Fruit fly (Drosophila melanogaster) whole organism, embryonic: Measurements from ENCODE around the gene CG11449.

ENCODE experiments used
- Ada2b ChIP-seq: fragments of 200-800 bp; sonication (Bioruptor generic); IDR thresholded peaks from 2 replicates; pipeline ENCODE4 v1.3.6; 2022; ENCODE audit warnings: missing biosample characterization, missing genetic modification characterization
- Antp ChIP-seq: fragments of 200-800 bp; sonication (Bioruptor generic); optimal IDR thresholded peaks from 3 replicates; lab custom pipeline; 2016; ENCODE audit warnings: missing biosample characterization, missing genetic modification characterization
- Bdp1 ChIP-seq: fragments of 200-800 bp; sonication (Bioruptor generic); optimal IDR thresholded peaks from 3 replicates; lab custom pipeline; 2016; ENCODE audit warnings: missing biosample characterization, missing genetic modification characterization
- CG11093 ChIP-seq: fragments of 200-800 bp; sonication (Bioruptor generic); IDR thresholded peaks from 3 replicates; pipeline ENCODE4 v1.3.6; 2022; ENCODE audit warnings: missing biosample characterization, missing genetic modification characterization
- CG11398 ChIP-seq: fragments of 200-800 bp; sonication (Bioruptor generic); optimal IDR thresholded peaks from 2 replicates; lab custom pipeline; 2016; ENCODE audit warnings: missing biosample characterization, missing genetic modification characterization
- CG12299 ChIP-seq: fragments of 200-800 bp; sonication (Bioruptor generic); optimal IDR thresholded peaks from 2 replicates; lab custom pipeline; 2018; ENCODE audit warnings: missing biosample characterization, mild to moderate bottlenecking, missing genetic modification characterization
- CG12769 ChIP-seq: fragments of 200-800 bp; sonication (Bioruptor generic); optimal IDR thresholded peaks from 2 replicates; lab custom pipeline; 2019; ENCODE audit warnings: missing biosample characterization, mild to moderate bottlenecking, missing genetic modification characterization, moderate library complexity
- CG13123 ChIP-seq: fragments of 200-800 bp; sonication (Bioruptor generic); optimal IDR thresholded peaks from 2 replicates; lab custom pipeline; 2016; ENCODE audit warnings: missing biosample characterization, missing genetic modification characterization
- CG13424 ChIP-seq: fragments of 200-800 bp; sonication (Bioruptor generic); optimal IDR thresholded peaks from 2 replicates; lab custom pipeline; 2019; ENCODE audit warnings: missing biosample characterization, mild to moderate bottlenecking, missing genetic modification characterization, moderate library complexity
- CG14710 ChIP-seq: fragments of 200-800 bp; sonication (Bioruptor generic); optimal IDR thresholded peaks from 3 replicates; lab custom pipeline; 2019; ENCODE audit warnings: missing biosample characterization, mild to moderate bottlenecking, missing genetic modification characterization, moderate library complexity
- CG17361 ChIP-seq: fragments of 200-800 bp; sonication (Bioruptor generic); IDR thresholded peaks from 3 replicates; pipeline ENCODE4 v1.3.6; 2022; ENCODE audit warnings: missing biosample characterization, missing genetic modification characterization
- CG18764 ChIP-seq: fragments of 200-800 bp; sonication (Bioruptor generic); optimal IDR thresholded peaks from 3 replicates; lab custom pipeline; 2016; ENCODE audit warnings: missing biosample characterization, missing genetic modification characterization
- CG2199 ChIP-seq: fragments of 200-800 bp; sonication (Bioruptor generic); IDR thresholded peaks from 3 replicates; pipeline ENCODE4 v1.3.6; 2022; ENCODE audit warnings: missing biosample characterization, missing genetic modification characterization
- CG2712 ChIP-seq: fragments of 200-800 bp; optimal IDR thresholded peaks from 3 replicates; lab custom pipeline; 2019; ENCODE audit warnings: missing biosample characterization, mild to moderate bottlenecking, missing genetic modification characterization, moderate library complexity
- CG31388 ChIP-seq: fragments of 200-800 bp; sonication (Bioruptor generic); optimal IDR thresholded peaks from 2 replicates; lab custom pipeline; 2016; ENCODE audit warnings: missing biosample characterization, missing genetic modification characterization
- CG34376 ChIP-seq: fragments of 200-800 bp; sonication (Bioruptor generic); optimal IDR thresholded peaks from 2 replicates; lab custom pipeline; 2018; ENCODE audit warnings: missing biosample characterization, mild to moderate bottlenecking, missing genetic modification characterization
- CG3726 ChIP-seq: fragments of 200-800 bp; sonication (Bioruptor generic); IDR thresholded peaks from 3 replicates; pipeline ENCODE4, ENCODE4 v1.3.6; 2022; ENCODE audit warnings: missing biosample characterization, missing genetic modification characterization
- CG4404 ChIP-seq: fragments of 200-800 bp; sonication (Bioruptor generic); IDR thresholded peaks from 2 replicates; pipeline ENCODE4 v1.3.6; 2022; ENCODE audit warnings: missing biosample characterization, missing genetic modification characterization
- CG6254 ChIP-seq: fragments of 200-800 bp; sonication (Bioruptor generic); optimal IDR thresholded peaks from 3 replicates; lab custom pipeline; 2017; ENCODE audit warnings: mild to moderate bottlenecking, missing biosample characterization, missing genetic modification reagents, missing genetic modification characterization
- CG6854 ChIP-seq: fragments of 200-800 bp; sonication (Bioruptor generic); optimal IDR thresholded peaks from 3 replicates; lab custom pipeline; 2017; ENCODE audit warnings: missing biosample characterization, mild to moderate bottlenecking, missing genetic modification characterization
- CG7556 ChIP-seq: fragments of 200-800 bp; sonication (Bioruptor generic); optimal IDR thresholded peaks from 2 replicates; lab custom pipeline; 2017; ENCODE audit warnings: missing biosample characterization, mild to moderate bottlenecking, missing genetic modification characterization
- CG7963 ChIP-seq: fragments of 200-800 bp; sonication (Bioruptor generic); IDR thresholded peaks from 3 replicates; pipeline ENCODE4 v1.3.6; 2022; ENCODE audit warnings: missing biosample characterization, missing genetic modification characterization; ENCODE audit not compliant: partially characterized antibody
- E2f2 ChIP-seq: fragments of 200-800 bp; sonication (Bioruptor generic); IDR thresholded peaks from 2 replicates; pipeline ENCODE4 v1.3.6; 2022; ENCODE audit warnings: missing biosample characterization, missing genetic modification characterization
- Elba2 ChIP-seq: fragments of 200-800 bp; sonication (Bioruptor generic); optimal IDR thresholded peaks from 3 replicates; lab custom pipeline; 2016; ENCODE audit warnings: missing biosample characterization, missing genetic modification characterization
- Hmx ChIP-seq: fragments of 200-800 bp; sonication (Bioruptor generic); optimal IDR thresholded peaks from 2 replicates; lab custom pipeline; 2016; ENCODE audit warnings: missing biosample characterization, missing genetic modification characterization
- Hr39 ChIP-seq: fragments of >200 bp; optimal IDR thresholded peaks from 2 replicates; lab custom pipeline; 2017
- Hr78 ChIP-seq, 2 experiments: fragments of 200-800 bp in 1 of 2; fragments of >200 bp in 1 of 2; sonication (Bioruptor generic) in 1 of 2; optimal IDR thresholded peaks; 2 replicates each; lab custom pipeline; 2017 to 2019; ENCODE audit warnings: missing biosample characterization in 2 of 2, missing genetic modification characterization in 2 of 2, mild to moderate bottlenecking in 1 of 2, moderate library complexity in 1 of 2
- Lhr ChIP-seq: fragments of 200-800 bp; sonication (Bioruptor generic); optimal IDR thresholded peaks from 3 replicates; lab custom pipeline; 2017; ENCODE audit warnings: mild to moderate bottlenecking, missing biosample characterization, missing genetic modification reagents, missing genetic modification characterization
- Med ChIP-seq: fragments of 200-800 bp; sonication (Bioruptor generic); peaks from one replicate; lab custom pipeline; 2016; ENCODE audit warnings: missing biosample characterization, missing genetic modification characterization, mild to moderate bottlenecking, inconsistent platforms, moderate library complexity
- NC2β ChIP-seq: fragments of 200-800 bp; sonication (Bioruptor generic); optimal IDR thresholded peaks from 2 replicates; lab custom pipeline; 2016; ENCODE audit warnings: missing biosample characterization, missing genetic modification characterization
- Nf-YA ChIP-seq: fragments of 200-800 bp; sonication (Bioruptor generic); IDR thresholded peaks from 2 replicates; pipeline ENCODE4 v1.3.6; 2022; ENCODE audit warnings: missing biosample characterization, missing genetic modification characterization
- Sin3A ChIP-seq: fragments of >200 bp; optimal IDR thresholded peaks from 2 replicates; lab custom pipeline; 2018
- Six4 ChIP-seq: fragments of 200-800 bp; sonication (Bioruptor generic); optimal IDR thresholded peaks from 2 replicates; lab custom pipeline; 2016; ENCODE audit warnings: missing biosample characterization, missing genetic modification characterization
- Tbp ChIP-seq: fragments of >200 bp; optimal IDR thresholded peaks from 2 replicates; lab custom pipeline; 2018; ENCODE audit warnings: missing biosample characterization, missing genetic modification characterization
- Vsx1 ChIP-seq: fragments of 200-800 bp; sonication (Bioruptor generic); optimal IDR thresholded peaks from 2 replicates; lab custom pipeline; 2017; ENCODE audit warnings: missing biosample characterization, mild to moderate bottlenecking, missing genetic modification characterization, missing genetic modification reagents
- ash1 ChIP-seq: fragments of 200-800 bp; sonication (Bioruptor generic); optimal IDR thresholded peaks from 2 replicates; lab custom pipeline; 2018; ENCODE audit warnings: missing biosample characterization, mild to moderate bottlenecking, missing genetic modification characterization
- crol ChIP-seq: fragments of 200-800 bp; sonication (Bioruptor generic); IDR thresholded peaks from 2 replicates; pipeline ENCODE4 v1.3.6; 2022; ENCODE audit warnings: missing biosample characterization, missing genetic modification characterization
- cwo ChIP-seq: fragments of 200-800 bp; sonication (Bioruptor generic); optimal IDR thresholded peaks from 3 replicates; lab custom pipeline; 2017; ENCODE audit warnings: missing biosample characterization, missing genetic modification characterization, mild to moderate bottlenecking, moderate library complexity, missing genetic modification reagents
- dimm ChIP-seq: fragments of 200-800 bp; sonication (Bioruptor generic); IDR thresholded peaks from 2 replicates; pipeline ENCODE4 v1.3.6; 2022; ENCODE audit warnings: missing biosample characterization, missing genetic modification characterization
- dm ChIP-seq: fragments of 200-800 bp; sonication (Bioruptor generic); optimal IDR thresholded peaks from 3 replicates; lab custom pipeline; 2016; ENCODE audit warnings: missing biosample characterization, missing genetic modification characterization
- exex ChIP-seq: fragments of 200-800 bp; sonication (Bioruptor generic); optimal IDR thresholded peaks from 4 replicates; lab custom pipeline; 2018; ENCODE audit warnings: missing biosample characterization, mild to moderate bottlenecking, missing genetic modification characterization, moderate library complexity
- gfzf ChIP-seq: fragments of 200-800 bp; sonication (Bioruptor generic); optimal IDR thresholded peaks from 2 replicates; lab custom pipeline; 2016; ENCODE audit warnings: missing biosample characterization, mild to moderate bottlenecking, missing genetic modification characterization, moderate library complexity
- gsb-n ChIP-seq: fragments of 200-800 bp; sonication (Bioruptor generic); optimal IDR thresholded peaks from 3 replicates; lab custom pipeline; 2018; ENCODE audit warnings: missing biosample characterization, mild to moderate bottlenecking, missing genetic modification characterization
- ham ChIP-seq: fragments of 200-800 bp; sonication (Bioruptor generic); IDR thresholded peaks from 2 replicates; pipeline ENCODE4 v1.3.6; 2022; ENCODE audit warnings: missing biosample characterization, missing genetic modification characterization
- hkb ChIP-seq, 2 experiments: fragments of 200-800 bp in 1 of 2; fragments of >200 bp in 1 of 2; sonication (Bioruptor generic) in 1 of 2; IDR thresholded peaks in 1 of 2; optimal IDR thresholded peaks in 1 of 2; 2 replicates each; pipeline versions ENCODE4 v1.3.6 to Lab custom; 2017 to 2022; ENCODE audit warnings: missing biosample characterization in 1 of 2, missing genetic modification characterization in 1 of 2
- lab ChIP-seq: fragments of 200-800 bp; sonication (Bioruptor generic); optimal IDR thresholded peaks from 3 replicates; lab custom pipeline; 2017; ENCODE audit warnings: missing biosample characterization, missing genetic modification characterization, mild to moderate bottlenecking, moderate library complexity, missing genetic modification reagents
- mirr ChIP-seq: fragments of 200-800 bp; sonication (Bioruptor generic); optimal IDR thresholded peaks from 3 replicates; lab custom pipeline; 2018; ENCODE audit warnings: missing biosample characterization, mild to moderate bottlenecking, missing genetic modification characterization
- otp ChIP-seq: fragments of 200-800 bp; sonication (Bioruptor generic); IDR thresholded peaks from 3 replicates; pipeline ENCODE4, ENCODE4 v1.3.6; 2022; ENCODE audit warnings: missing biosample characterization, missing genetic modification characterization
- pfk ChIP-seq: fragments of 200-800 bp; sonication (Bioruptor generic); optimal IDR thresholded peaks from 2 replicates; lab custom pipeline; 2018; ENCODE audit warnings: missing biosample characterization, mild to moderate bottlenecking, missing genetic modification characterization, moderate library complexity
- sd ChIP-seq: fragments of 200-800 bp; sonication (Bioruptor generic); optimal IDR thresholded peaks from 3 replicates; lab custom pipeline; 2018; ENCODE audit warnings: missing biosample characterization, mild to moderate bottlenecking, missing genetic modification characterization, moderate library complexity
- sob ChIP-seq: fragments of 200-800 bp; sonication (Bioruptor generic); IDR thresholded peaks from 2 replicates; pipeline ENCODE4 v1.3.6; 2022; ENCODE audit warnings: missing biosample characterization, missing genetic modification characterization
- zfh2 ChIP-seq: fragments of 200-800 bp; sonication (Bioruptor generic); optimal IDR thresholded peaks from 2 replicates; lab custom pipeline; 2016; ENCODE audit warnings: missing biosample characterization, missing genetic modification characterization

The CG11449 gene

dm6 chr3L:22458271-22458670 lies 4.1 kb downstream of the CG11449 start:
- TF ChIP-seq Sin3A (no peak), exex (tag; lab: Kevin White, UChicago) (peak; percentile 94), CG2712 (tag; lab: Kevin White, UChicago) (no peak), Elba2 (GFP tag; lab: Kevin White, UChicago) (no peak), Antp (GFP tag; lab: Kevin White, UChicago) (no peak), lab (GFP tag; lab: Kevin White, UChicago) (peak; percentile 53), CG2199 (GFP tag; lab: Robert Waterston, UW) (no peak), CG7556 (GFP tag; lab: Kevin White, UChicago) (no peak), Ada2b (GFP tag; lab: Robert Waterston, UW) (no peak), Hr39 (no peak), hkb (optimal IDR thresholded peaks at IDR 0.05; lab: Kevin White, UChicago) (no peak), hkb (GFP tag; IDR thresholded peaks at IDR 0.05; lab: Robert Waterston, UW) (no peak), ash1 (no peak), CG34376 (GFP tag; lab: Kevin White, UChicago) (peak; percentile 13), Tbp (GFP tag; lab: Kevin White, UChicago) (no peak), Nf-YA (GFP tag; lab: Robert Waterston, UW) (no peak), sob (GFP tag; lab: Robert Waterston, UW) (no peak), Med (GFP tag; lab: Kevin White, UChicago) (peak; percentile 10), crol (no peak), Hmx (GFP tag; lab: Kevin White, UChicago) (no peak), E2f2 (GFP tag; lab: Robert Waterston, UW) (no peak), CG12299 (tag; lab: Kevin White, UChicago) (no peak), gsb-n (tag; lab: Kevin White, UChicago) (no peak), mirr (GFP tag; lab: Kevin White, UChicago) (peak; percentile 89), otp (GFP tag; lab: Robert Waterston, UW) (no peak), CG7963 (GFP tag; lab: Robert Waterston, UW) (no peak), CG17361 (GFP tag; lab: Robert Waterston, UW) (no peak), Hr78 (GFP tag; optimal IDR thresholded peaks at IDR 0.05; lab: Kevin White, UChicago) (peak in 1 of 2 experiments; percentile 48), zfh2 (GFP tag; lab: Kevin White, UChicago) (no peak), Bdp1 (no peak), CG31388 (GFP tag; lab: Kevin White, UChicago) (no peak), sd (tag; lab: Kevin White, UChicago) (peak; percentile 100), gfzf (no peak), CG4404 (GFP tag; lab: Robert Waterston, UW) (no peak), CG13424 (tag; lab: Kevin White, UChicago) (no peak), CG6854 (no peak), CG12769 (no peak), CG11398 (GFP tag; lab: Kevin White, UChicago) (no peak), Six4 (no peak), cwo (no peak), Vsx1 (GFP tag; lab: Kevin White, UChicago) (no peak), CG6254 (no peak), CG18764 (GFP tag; lab: Kevin White, UChicago) (no peak), Lhr (GFP tag; lab: Kevin White, UChicago) (no peak), NC2β (GFP tag; lab: Kevin White, UChicago) (no peak), dimm (GFP tag; lab: Robert Waterston, UW) (no peak), pfk (GFP tag; lab: Kevin White, UChicago) (no peak), CG3726 (no peak), dm (GFP tag; lab: Kevin White, UChicago) (no peak), CG14710 (tag; lab: Kevin White, UChicago) (no peak), CG11093 (GFP tag; lab: Robert Waterston, UW) (no peak), ham (GFP tag; lab: Robert Waterston, UW) (no peak), CG13123 (GFP tag; lab: Kevin White, UChicago) (no peak)
